Fruit fly (Drosophila melanogaster): Measurements from ENCODE around the gene Ccm3.
A peak's percentile ranks its signal among the peaks of the same experiment; 100 is the strongest.

The Ccm3 gene

DNA sequence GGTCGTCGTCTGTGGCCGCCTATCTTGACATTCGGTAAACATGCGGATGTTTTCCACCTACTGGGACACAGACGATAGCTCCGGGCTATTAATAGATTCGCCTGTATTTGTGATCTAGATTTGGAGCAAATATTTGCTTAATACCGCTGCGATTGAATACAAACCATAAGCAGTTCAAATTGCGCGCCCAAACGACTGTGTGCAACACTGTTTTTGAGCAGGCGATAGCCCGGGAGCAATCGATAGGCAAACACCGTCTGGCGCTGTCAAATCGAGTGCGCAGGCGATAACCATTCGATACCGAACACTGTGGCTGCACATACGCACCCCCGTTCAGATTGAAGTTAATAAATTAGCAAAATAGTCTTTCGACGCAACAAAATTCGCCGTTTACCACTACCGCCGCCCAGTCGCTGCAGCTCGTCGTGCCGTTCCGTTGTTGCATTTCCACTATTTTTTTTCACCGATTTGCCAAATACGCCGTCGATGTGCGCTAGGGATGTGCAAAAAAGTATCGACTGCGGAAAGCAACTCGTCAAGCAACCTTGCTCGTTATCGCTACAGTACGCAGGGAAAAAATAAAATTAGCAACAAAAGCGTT is 36.5 kb downstream of the Ccm3 start, which contains the start of gene Atx2 (continued):
- TF ChIP-seq ara (GFP tag; IDR thresholded peaks at IDR 0.05): 0 out of 2 replicates have a peak, but pooled peaks have one; percentile 21
- TF ChIP-seq CG8290 (GFP tag; optimal IDR thresholded peaks at IDR 0.05): peak; percentile 30
- peak in 1 of 2 experiments; percentile 79 for TF ChIP-seq CG8290 (tag; optimal IDR thresholded peaks at IDR 0.05)
- no peak for TF ChIP-seq CG10462 (GFP tag; optimal IDR thresholded peaks at IDR 0.05)
- peak; percentile 20 for TF ChIP-seq BtbVII (GFP tag; optimal IDR thresholded peaks at IDR 0.05)
- TF ChIP-seq CG15011 (GFP tag; optimal IDR thresholded peaks at IDR 0.05): no peak
- TF ChIP-seq CG9817 (tag; optimal IDR thresholded peaks at IDR 0.05): peak; percentile 28
- TF ChIP-seq cato (GFP tag; optimal IDR thresholded peaks at IDR 0.05; ENCODE audit: borderline replicate concordance): no peak
- TF ChIP-seq shn (GFP tag; optimal IDR thresholded peaks at IDR 0.05): peak; percentile 23
- no peak for TF ChIP-seq org-1 (GFP tag; optimal IDR thresholded peaks at IDR 0.05)
- peak; percentile 38 for TF ChIP-seq Xrp1 (GFP tag; IDR thresholded peaks at IDR 0.05)
- no peak for TF ChIP-seq CG9876 (GFP tag; optimal IDR thresholded peaks at IDR 0.05)
- TF ChIP-seq fd3F (GFP tag; optimal IDR thresholded peaks at IDR 0.05): no peak
- peak; percentile 29; the same call in 1 of the 2 replicates for TF ChIP-seq Atf6 (GFP tag; IDR thresholded peaks at IDR 0.05)
- peak; percentile 13 for TF ChIP-seq wek (GFP tag; optimal IDR thresholded peaks at IDR 0.05)
- TF ChIP-seq E2f1 (GFP tag; IDR thresholded peaks at IDR 0.05): peak; percentile 38; the same call in 1 of the 2 replicates
- TF ChIP-seq chm (GFP tag; IDR thresholded peaks at IDR 0.05): no peak
- TF ChIP-seq Six4 (GFP tag; optimal IDR thresholded peaks at IDR 0.05): no peak

DNA sequence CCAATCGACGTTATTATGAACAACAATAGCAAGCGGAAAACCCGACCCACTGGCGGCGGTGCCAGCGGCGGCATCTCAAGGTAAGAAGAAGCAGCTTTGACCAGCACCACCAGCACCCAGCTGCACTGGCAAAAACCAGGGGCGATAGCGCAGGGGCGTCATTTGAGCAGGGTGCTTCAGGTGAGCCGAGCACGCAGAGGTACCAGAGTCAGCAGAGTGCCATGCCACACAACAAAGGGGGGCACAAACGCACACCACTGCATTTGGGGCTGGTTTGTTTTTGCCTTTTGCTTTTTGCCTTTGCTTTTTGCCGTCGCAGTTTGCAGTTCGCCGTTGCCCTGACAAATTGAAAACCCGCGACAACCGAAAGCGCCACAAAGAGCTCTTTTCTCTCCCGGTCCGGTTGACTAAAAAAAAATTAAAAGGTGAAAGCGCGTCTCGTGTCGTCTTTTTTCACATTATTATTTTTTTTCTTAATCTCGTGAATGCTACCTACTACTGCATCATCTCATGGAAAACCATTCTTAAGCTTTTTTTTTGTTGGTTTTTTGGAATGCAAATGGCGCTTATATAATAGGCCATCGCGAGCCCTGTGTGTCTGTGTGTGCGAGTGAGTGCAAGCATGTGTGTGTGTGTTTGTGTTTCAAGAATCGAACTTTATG is 37.5 kb downstream of the Ccm3 start:
- peak; percentile 36; the same call in 1 of the 3 replicates for TF ChIP-seq zfh1 (GFP tag; IDR thresholded peaks at IDR 0.05)
- TF ChIP-seq crol (GFP tag; IDR thresholded peaks at IDR 0.05): no peak
- peak; percentile 9 for TF ChIP-seq CG1603 (tag; optimal IDR thresholded peaks at IDR 0.05)
- TF ChIP-seq HLH3B (GFP tag; IDR thresholded peaks at IDR 0.05): peak; percentile 35; the same call in 1 of the 2 replicates
- TF ChIP-seq sqz (GFP tag; optimal IDR thresholded peaks at IDR 0.05): peak; percentile 68
- TF ChIP-seq Xbp1 (GFP tag; optimal IDR thresholded peaks at IDR 0.05): no peak
- TF ChIP-seq D19A (tag; optimal IDR thresholded peaks at IDR 0.05): no peak
- no peak for TF ChIP-seq CG18599 (GFP tag; optimal IDR thresholded peaks at IDR 0.05)
- TF ChIP-seq Sin3A (optimal IDR thresholded peaks at IDR 0.05): no peak
- no peak for TF ChIP-seq Atf-2 (GFP tag; optimal IDR thresholded peaks at IDR 0.05)
- no peak for TF ChIP-seq pzg (GFP tag; optimal IDR thresholded peaks at IDR 0.05)
- TF ChIP-seq Pdp1 (GFP tag; optimal IDR thresholded peaks at IDR 0.05): peak in 1 of 2 experiments; percentile 93
- no peak for TF ChIP-seq Mes4 (GFP tag; optimal IDR thresholded peaks at IDR 0.05)
- TF ChIP-seq CG8290 (GFP tag; optimal IDR thresholded peaks at IDR 0.05): no peak
- TF ChIP-seq CG8290 (tag; optimal IDR thresholded peaks at IDR 0.05): no peak
- no peak for TF ChIP-seq GATAe (GFP tag; conservative IDR thresholded peaks at IDR 0.05)
- no peak for TF ChIP-seq D19B (GFP tag; optimal IDR thresholded peaks at IDR 0.05)
- TF ChIP-seq Antp (GFP tag; optimal IDR thresholded peaks at IDR 0.05): peak; percentile 12
- 0 out of 3 replicates have a peak, but pooled peaks have one; percentile 6 for TF ChIP-seq gce (GFP tag; IDR thresholded peaks at IDR 0.05)
- TF ChIP-seq D (optimal IDR thresholded peaks at IDR 0.05): no peak
- no peak for TF ChIP-seq D (GFP tag; optimal IDR thresholded peaks at IDR 0.05)
- TF ChIP-seq CG6254 (GFP tag; optimal IDR thresholded peaks at IDR 0.05): peak; percentile 6
- TF ChIP-seq MTF-1 (GFP tag; optimal IDR thresholded peaks at IDR 0.05; ENCODE audit: borderline replicate concordance): no peak
- no peak for TF ChIP-seq HLH4C (GFP tag; IDR thresholded peaks at IDR 0.05; ENCODE audit: partially characterized antibody)
- peak; percentile 17; the same call in 1 of the 2 replicates for TF ChIP-seq CG1024 (GFP tag; IDR thresholded peaks at IDR 0.05)
- no peak for TF ChIP-seq z (GFP tag; IDR thresholded peaks at IDR 0.05)
- TF ChIP-seq CG42726 (GFP tag; IDR thresholded peaks at IDR 0.05; ENCODE audit: partially characterized antibody): no peak
- peak; percentile 17 for TF ChIP-seq nom (GFP tag; optimal IDR thresholded peaks at IDR 0.05)
- TF ChIP-seq unpg (GFP tag; optimal IDR thresholded peaks at IDR 0.05): no peak
- no peak for TF ChIP-seq Ets65A (GFP tag)
- TF ChIP-seq Dbx (GFP tag; IDR thresholded peaks at IDR 0.05): no peak
- TF ChIP-seq CG6272 (GFP tag; IDR thresholded peaks at IDR 0.05): 0 out of 2 replicates have a peak, but pooled peaks have one; percentile 8
- TF ChIP-seq Oaz (GFP tag; IDR thresholded peaks at IDR 0.05): no peak
